Worm (Caenorhabditis elegans) whole organism, mixed stage, embryonic: ENCODE measurements around the gene srbc-50.
A peak's percentile ranks its signal among the peaks of the same experiment; 100 is the strongest.
"Not testable (repeated sequence)": the region's sequence is repeated elsewhere in the genome, so short reads cannot be mapped to it uniquely, and the experiment has no call there.

ENCODE experiments used
- M03D4.4 ChIP-seq: sonication (generic microtip); optimal IDR thresholded peaks from 2 replicates; lab custom pipeline; 2017; ENCODE audit warnings: mild to moderate bottlenecking, missing genetic modification characterization, missing compliant biosample characterization
- bed-3 ChIP-seq: fragments of 200-800 bp; sonication (Bioruptor generic); optimal IDR thresholded peaks from 3 replicates; lab custom pipeline; 2018; ENCODE audit warnings: mild to moderate bottlenecking, missing genetic modification characterization, moderate library complexity, missing compliant biosample characterization
- ceh-39 ChIP-seq: fragments of 150-350 bp; optimal IDR thresholded peaks from 2 replicates; lab custom pipeline; 2014; ENCODE audit warnings: missing biosample characterization, missing genetic modification characterization
- ceh-43 ChIP-seq: fragments of 200-800 bp; sonication (Bioruptor generic); optimal IDR thresholded peaks from 2 replicates; lab custom pipeline; 2018; ENCODE audit warnings: mild to moderate bottlenecking, missing genetic modification characterization, moderate library complexity, missing compliant biosample characterization
- ceh-83 ChIP-seq: fragments of 200-800 bp; sonication (Bioruptor generic); optimal IDR thresholded peaks from 2 replicates; lab custom pipeline; 2018; ENCODE audit warnings: mild to moderate bottlenecking, missing genetic modification characterization, missing compliant biosample characterization
- ces-1 ChIP-seq: fragments of 150-350 bp; optimal IDR thresholded peaks from 2 replicates; lab custom pipeline; 2014; ENCODE audit warnings: missing biosample characterization, missing genetic modification reagents, missing genetic modification characterization
- cnd-1 ChIP-seq: fragments of 200-800 bp; sonication (Bioruptor generic); optimal IDR thresholded peaks from 2 replicates; lab custom pipeline; 2018; ENCODE audit warnings: mild to moderate bottlenecking, missing genetic modification characterization, missing compliant biosample characterization
- elt-1 ChIP-seq: sonication (generic microtip); optimal IDR thresholded peaks from 2 replicates; lab custom pipeline; 2017; ENCODE audit warnings: missing genetic modification characterization, mild to moderate bottlenecking, missing compliant biosample characterization, antibody characterized with exemption, moderate library complexity, borderline replicate concordance; ENCODE audit not compliant: insufficient read depth
- elt-3 ChIP-seq: fragments of 150-350 bp; optimal IDR thresholded peaks from 2 replicates; lab custom pipeline; 2014; ENCODE audit warnings: missing biosample characterization, missing genetic modification characterization
- ham-2 ChIP-seq: fragments of 200-800 bp; sonication (Bioruptor generic); optimal IDR thresholded peaks from 2 replicates; lab custom pipeline; 2018; ENCODE audit warnings: mild to moderate bottlenecking, missing genetic modification characterization, missing compliant biosample characterization
- hlh-1 ChIP-seq: fragments of 150-350 bp; optimal IDR thresholded peaks from 2 replicates; lab custom pipeline; 2014; ENCODE audit warnings: missing biosample characterization, missing genetic modification reagents, missing genetic modification characterization
- lin-13 ChIP-seq: fragments of 150-350 bp; optimal IDR thresholded peaks from 2 replicates; lab custom pipeline; 2014; ENCODE audit warnings: missing biosample characterization, missing genetic modification characterization
- lsy-2 ChIP-seq: fragments of 150-350 bp; optimal IDR thresholded peaks from 2 replicates; lab custom pipeline; 2014; ENCODE audit warnings: missing biosample characterization, missing genetic modification characterization
- mab-5 ChIP-seq: fragments of 150-350 bp; optimal IDR thresholded peaks from 2 replicates; lab custom pipeline; 2014; ENCODE audit warnings: missing biosample characterization, missing genetic modification characterization
- mep-1 ChIP-seq: fragments of 150-350 bp; optimal IDR thresholded peaks from 2 replicates; lab custom pipeline; 2017; ENCODE audit warnings: missing biosample characterization, missing genetic modification reagents, missing genetic modification characterization, inconsistent platforms
- mls-2 ChIP-seq: sonication (generic microtip); optimal IDR thresholded peaks from 2 replicates; lab custom pipeline; 2016; ENCODE audit warnings: mild to moderate bottlenecking, missing genetic modification characterization, moderate library complexity, missing compliant biosample characterization
- nhr-12 ChIP-seq: fragments of 150-350 bp; optimal IDR thresholded peaks from 2 replicates; lab custom pipeline; 2014; ENCODE audit warnings: missing biosample characterization, missing genetic modification characterization
- nhr-2 ChIP-seq: fragments of 150-350 bp; optimal IDR thresholded peaks from 2 replicates; lab custom pipeline; 2014; ENCODE audit warnings: missing biosample characterization, missing genetic modification characterization
- nhr-237 ChIP-seq: fragments of 150-350 bp; optimal IDR thresholded peaks from 2 replicates; lab custom pipeline; 2014; ENCODE audit warnings: missing biosample characterization, missing genetic modification characterization
- nhr-28 ChIP-seq: fragments of 150-350 bp; optimal IDR thresholded peaks from 2 replicates; lab custom pipeline; 2014; ENCODE audit warnings: missing biosample characterization, missing genetic modification characterization
- pha-4 ChIP-seq: fragments of 150-350 bp; optimal IDR thresholded peaks from 2 replicates; lab custom pipeline; 2018; ENCODE audit warnings: missing biosample characterization, missing genetic modification reagents, missing genetic modification characterization
- sem-2 ChIP-seq: fragments of 200-800 bp; sonication (Bioruptor generic); optimal IDR thresholded peaks from 2 replicates; lab custom pipeline; 2018; ENCODE audit warnings: mild to moderate bottlenecking, missing genetic modification characterization, missing compliant biosample characterization
- sptf-1 ChIP-seq: sonication (generic microtip); optimal IDR thresholded peaks from 2 replicates; lab custom pipeline; 2017; ENCODE audit warnings: mild to moderate bottlenecking, missing genetic modification characterization, moderate library complexity, missing compliant biosample characterization
- unc-62 ChIP-seq: fragments of 150-350 bp; optimal IDR thresholded peaks from 2 replicates; lab custom pipeline; 2014; ENCODE audit warnings: missing biosample characterization, missing genetic modification reagents, missing genetic modification characterization
- zip-8 ChIP-seq: fragments of 150-350 bp; optimal IDR thresholded peaks from 2 replicates; lab custom pipeline; 2014; ENCODE audit warnings: missing biosample characterization, missing genetic modification characterization
- ztf-11 ChIP-seq: fragments of 150-350 bp; optimal IDR thresholded peaks from 2 replicates; lab custom pipeline; 2014; ENCODE audit warnings: missing biosample characterization, missing genetic modification characterization

Gene srbc-50

ce11 chrV:15829907-15830306 is 5.1 kb upstream of the srbc-50 start, which contains the start of gene srbc-55:
srbc-55 (minus strand) TSS chrV:15830007.
- no peak for TF ChIP-seq mab-5 (tag; lab: Kevin White, UChicago)

- TF ChIP-seq sem-2 (GFP tag; lab: Kevin White, UChicago), result no peak
- TF ChIP-seq M03D4.4 (tag; lab: Kevin White, UChicago), result no peak
- no peak for TF ChIP-seq cnd-1 (tag; lab: Kevin White, UChicago)
- TF ChIP-seq pha-4 (tag; lab: Kevin White, UChicago), result no peak
- no peak for TF ChIP-seq bed-3 (GFP tag; lab: Kevin White, UChicago)
- TF ChIP-seq mls-2, result no peak
- TF ChIP-seq hlh-1 (tag; lab: Kevin White, UChicago), result no peak
- TF ChIP-seq ham-2 (GFP tag; lab: Kevin White, UChicago), result no peak
Observed at ce11 chrV:15826110-15826509, 1.3 kb upstream of the srbc-50 start, which contains the start of gene srbc-51. srbc-51 (plus strand) TSS chrV:15826410.

ce11 chrV:15821398-15821797 is 3.4 kb downstream of the srbc-50 start, which contains the start of gene srbc-49:
srbc-49 (plus strand) TSS chrV:15821698.
- TF ChIP-seq mab-5 (tag; lab: Kevin White, UChicago), result no peak
- no peak for TF ChIP-seq pha-4 (tag; lab: Kevin White, UChicago)
- no peak for TF ChIP-seq nhr-2 (tag; lab: Kevin White, UChicago)
- TF ChIP-seq elt-1 (tag; lab: Kevin White, UChicago), result no peak
- TF ChIP-seq ceh-43, result no peak
- TF ChIP-seq cnd-1 (tag; lab: Kevin White, UChicago), result no peak
- no peak for TF ChIP-seq sptf-1
- no peak for TF ChIP-seq lin-13 (tag; lab: Kevin White, UChicago)

- TF ChIP-seq ceh-83 (GFP tag; lab: Kevin White, UChicago) (no peak), lin-13 (tag; lab: Kevin White, UChicago) (no peak), zip-8 (tag; lab: Kevin White, UChicago) (no peak), elt-3 (no peak), sptf-1 (no peak), nhr-28 (tag; lab: Kevin White, UChicago) (no peak), hlh-1 (tag; lab: Kevin White, UChicago) (no peak), nhr-12 (tag; lab: Kevin White, UChicago) (no peak), pha-4 (tag; lab: Kevin White, UChicago) (no peak), nhr-237 (no peak), mep-1 (tag; lab: Kevin White, UChicago) (no peak), lsy-2 (tag; lab: Kevin White, UChicago) (no peak), unc-62 (no peak), bed-3 (GFP tag; lab: Kevin White, UChicago) (no peak)
Observed at ce11 chrV:15819983-15820382, 4.8 kb downstream of the srbc-50 start, which contains the start of gene srbc-48. srbc-48 (plus strand) TSS chrV:15820283.

ce11 chrV:15817746-15818145 is 7.0 kb downstream of the srbc-50 start, which contains the start of gene abf-3:
abf-3 (minus strand) TSS chrV:15817846.
- no peak for TF ChIP-seq ceh-83 (GFP tag; lab: Kevin White, UChicago)
- TF ChIP-seq nhr-237, result no peak
- TF ChIP-seq ces-1 (GFP tag; lab: Kevin White, UChicago), result no peak
- no peak for TF ChIP-seq sptf-1
- TF ChIP-seq ceh-43, result no peak
- no peak for TF ChIP-seq ztf-11
- no peak for TF ChIP-seq nhr-2 (tag; lab: Kevin White, UChicago)

- no peak for TF ChIP-seq ceh-39 (tag; lab: Kevin White, UChicago)
- peak; percentile 19 for TF ChIP-seq zip-8 (tag; lab: Kevin White, UChicago)
- TF ChIP-seq ces-1 (GFP tag; lab: Kevin White, UChicago), result no peak
- no peak for TF ChIP-seq lin-13 (tag; lab: Kevin White, UChicago)
Observed at ce11 chrV:15815962-15816432, 8.8 kb downstream of the srbc-50 start, which contains the start of the genes fbxa-69 and F54B8.4. fbxa-69 (minus strand) TSS chrV:15815971. F54B8.4 (plus strand) TSS chrV:15816382.

- TF ChIP-seq nhr-2 (tag; lab: Kevin White, UChicago); unc-62; zip-8 (tag; lab: Kevin White, UChicago): not testable (repeated sequence)
Observed at ce11 chrV:15811982-15812381, 12.8 kb downstream of the srbc-50 start, which contains the start of gene nhr-282. nhr-282 (plus strand) TSS chrV:15812282.
